Fruit fly (Drosophila melanogaster) whole organism, embryonic: ENCODE measurements around the gene UBL3.

Experiments used
- Abd-B ChIP-seq: fragments of 200-800 bp; sonication (Bioruptor generic); optimal IDR thresholded peaks from 2 replicates; lab custom pipeline; 2018; ENCODE audit warnings: missing biosample characterization, mild to moderate bottlenecking, missing genetic modification characterization, moderate library complexity
- Blimp-1 ChIP-seq: fragments of 200-800 bp; sonication (Bioruptor generic); optimal IDR thresholded peaks from 3 replicates; lab custom pipeline; 2018; ENCODE audit warnings: missing biosample characterization, missing genetic modification characterization, mild to moderate bottlenecking, moderate library complexity, missing genetic modification reagents
- CG11696 ChIP-seq: fragments of 200-800 bp; sonication (Bioruptor generic); IDR thresholded peaks from 2 replicates; pipeline ENCODE4 v1.3.6; 2022; ENCODE audit warnings: missing biosample characterization, missing genetic modification characterization
- CG12299 ChIP-seq: fragments of 200-800 bp; sonication (Bioruptor generic); optimal IDR thresholded peaks from 2 replicates; lab custom pipeline; 2018; ENCODE audit warnings: missing biosample characterization, mild to moderate bottlenecking, missing genetic modification characterization
- CG12942 ChIP-seq: fragments of 200-800 bp; sonication (Bioruptor generic); optimal IDR thresholded peaks from 3 replicates; lab custom pipeline; 2016; ENCODE audit warnings: missing biosample characterization, missing genetic modification characterization
- CG13624 ChIP-seq: fragments of 200-800 bp; sonication (Bioruptor generic); optimal IDR thresholded peaks from 2 replicates; lab custom pipeline; 2016; ENCODE audit warnings: missing biosample characterization, missing genetic modification characterization
- CG15514 ChIP-seq: fragments of 200-800 bp; sonication (Bioruptor generic); optimal IDR thresholded peaks from 3 replicates; lab custom pipeline; 2017; ENCODE audit warnings: missing biosample characterization, missing genetic modification characterization, mild to moderate bottlenecking, moderate library complexity, missing genetic modification reagents
- CG18599 ChIP-seq: fragments of 200-800 bp; sonication (Bioruptor generic); optimal IDR thresholded peaks from 3 replicates; lab custom pipeline; 2017; ENCODE audit warnings: missing biosample characterization, missing genetic modification characterization, mild to moderate bottlenecking, moderate library complexity, missing genetic modification reagents
- CG2116 ChIP-seq: fragments of 200-800 bp; sonication (Bioruptor generic); optimal IDR thresholded peaks from 3 replicates; lab custom pipeline; 2018; ENCODE audit warnings: missing biosample characterization, mild to moderate bottlenecking, missing genetic modification characterization
- CG2120 ChIP-seq: fragments of 200-800 bp; sonication (Bioruptor generic); optimal IDR thresholded peaks from 3 replicates; lab custom pipeline; 2016; ENCODE audit warnings: missing biosample characterization, missing genetic modification characterization
- CG30020 ChIP-seq: fragments of 200-800 bp; optimal IDR thresholded peaks from 2 replicates; lab custom pipeline; 2019; ENCODE audit warnings: missing biosample characterization, mild to moderate bottlenecking, missing genetic modification characterization, moderate library complexity
- CG34422 ChIP-seq: fragments of 200-800 bp; sonication (Bioruptor generic); IDR thresholded peaks from 3 replicates; pipeline ENCODE4 v1.3.6; 2022; ENCODE audit warnings: missing biosample characterization, missing genetic modification characterization
- CG4282 ChIP-seq: fragments of 200-800 bp; sonication (Bioruptor generic); optimal IDR thresholded peaks from 2 replicates; lab custom pipeline; 2016; ENCODE audit warnings: missing biosample characterization, missing genetic modification characterization
- CG43689 ChIP-seq: fragments of 200-800 bp; sonication (Bioruptor generic); IDR thresholded peaks from 2 replicates; pipeline ENCODE4 v1.3.6; 2022; ENCODE audit warnings: missing biosample characterization, missing genetic modification characterization
- CG4854 ChIP-seq: fragments of 200-800 bp; sonication (Bioruptor generic); optimal IDR thresholded peaks from 2 replicates; lab custom pipeline; 2016; ENCODE audit warnings: missing biosample characterization, missing genetic modification characterization, inconsistent platforms
- CG7556 ChIP-seq: fragments of 200-800 bp; sonication (Bioruptor generic); optimal IDR thresholded peaks from 2 replicates; lab custom pipeline; 2017; ENCODE audit warnings: missing biosample characterization, mild to moderate bottlenecking, missing genetic modification characterization
- CG7928 ChIP-seq: fragments of 200-800 bp; sonication (Bioruptor generic); optimal IDR thresholded peaks from 2 replicates; lab custom pipeline; 2017; ENCODE audit warnings: missing biosample characterization, mild to moderate bottlenecking, missing genetic modification characterization
- CG9797 ChIP-seq: fragments of 200-800 bp; sonication (Bioruptor generic); optimal IDR thresholded peaks from 3 replicates; lab custom pipeline; 2018; ENCODE audit warnings: missing biosample characterization, mild to moderate bottlenecking, missing genetic modification characterization
- Dll ChIP-seq: fragments of 200-800 bp; sonication (Bioruptor generic); IDR thresholded peaks from 4 replicates; pipeline ENCODE4 v1.3.6; 2022; ENCODE audit warnings: missing biosample characterization, missing genetic modification characterization; ENCODE audit not compliant: partially characterized antibody
- Dp ChIP-seq: fragments of 200-800 bp; sonication (Bioruptor generic); optimal IDR thresholded peaks from 2 replicates; lab custom pipeline; 2018; ENCODE audit warnings: missing biosample characterization, mild to moderate bottlenecking, missing genetic modification characterization, moderate library complexity
- E2f1 ChIP-seq: fragments of 200-800 bp; sonication (Bioruptor generic); IDR thresholded peaks from 2 replicates; pipeline ENCODE4 v1.3.6; 2022; ENCODE audit warnings: missing biosample characterization, missing genetic modification characterization
- E2f2 ChIP-seq: fragments of 200-800 bp; sonication (Bioruptor generic); IDR thresholded peaks from 2 replicates; pipeline ENCODE4 v1.3.6; 2022; ENCODE audit warnings: missing biosample characterization, missing genetic modification characterization
- Elba2 ChIP-seq: fragments of 200-800 bp; sonication (Bioruptor generic); optimal IDR thresholded peaks from 3 replicates; lab custom pipeline; 2016; ENCODE audit warnings: missing biosample characterization, missing genetic modification characterization
- HmgZ ChIP-seq: fragments of 200-800 bp; sonication (Bioruptor generic); optimal IDR thresholded peaks from 2 replicates; lab custom pipeline; 2018; ENCODE audit warnings: missing biosample characterization, mild to moderate bottlenecking, missing genetic modification characterization
- Hmx ChIP-seq: fragments of 200-800 bp; sonication (Bioruptor generic); optimal IDR thresholded peaks from 2 replicates; lab custom pipeline; 2016; ENCODE audit warnings: missing biosample characterization, missing genetic modification characterization
- Lhr ChIP-seq: fragments of 200-800 bp; sonication (Bioruptor generic); optimal IDR thresholded peaks from 3 replicates; lab custom pipeline; 2017; ENCODE audit warnings: mild to moderate bottlenecking, missing biosample characterization, missing genetic modification reagents, missing genetic modification characterization
- Rfx ChIP-seq: fragments of 200-800 bp; sonication (Bioruptor generic); IDR thresholded peaks from 2 replicates; pipeline ENCODE4 v1.3.6; 2022; ENCODE audit warnings: missing biosample characterization, missing genetic modification characterization
- Scr ChIP-seq: fragments of 200-800 bp; sonication (Bioruptor generic); IDR thresholded peaks from 2 replicates; pipeline ENCODE4 v1.3.6; 2022; ENCODE audit warnings: missing biosample characterization, missing genetic modification characterization; ENCODE audit not compliant: partially characterized antibody
- Sry-δ ChIP-seq: fragments of 200-800 bp; sonication (Bioruptor generic); optimal IDR thresholded peaks from 2 replicates; lab custom pipeline; 2016; ENCODE audit warnings: missing biosample characterization, missing genetic modification characterization
- Xrp1 ChIP-seq: fragments of 200-800 bp; sonication (Bioruptor generic); IDR thresholded peaks from 2 replicates; pipeline ENCODE4 v1.3.6; 2022; ENCODE audit warnings: missing biosample characterization, missing genetic modification characterization
- YL-1 ChIP-seq: fragments of 200-800 bp; sonication (Bioruptor generic); optimal IDR thresholded peaks from 3 replicates; lab custom pipeline; 2017; ENCODE audit warnings: missing biosample characterization, mild to moderate bottlenecking, missing genetic modification characterization
- fd102C ChIP-seq: fragments of 200-800 bp; sonication (Bioruptor generic); optimal IDR thresholded peaks from 2 replicates; lab custom pipeline; 2018; ENCODE audit warnings: missing biosample characterization, mild to moderate bottlenecking, missing genetic modification characterization, moderate library complexity
- klu ChIP-seq: fragments of 200-800 bp; sonication (Bioruptor generic); IDR thresholded peaks from 2 replicates; pipeline ENCODE4 v1.3.6; 2022; ENCODE audit warnings: missing biosample characterization, missing genetic modification characterization
- maf-S ChIP-seq: fragments of 200-800 bp; sonication (Bioruptor generic); optimal IDR thresholded peaks from 2 replicates; lab custom pipeline; 2016; ENCODE audit warnings: missing biosample characterization, missing genetic modification characterization
- mam ChIP-seq: fragments of 200-800 bp; sonication (Bioruptor generic); optimal IDR thresholded peaks from 3 replicates; lab custom pipeline; 2016; ENCODE audit warnings: missing biosample characterization, missing genetic modification characterization
- mld ChIP-seq: fragments of 200-800 bp; sonication (Bioruptor generic); IDR thresholded peaks from 3 replicates; pipeline ENCODE4 v1.3.6; 2022; ENCODE audit warnings: missing biosample characterization, missing genetic modification characterization; ENCODE audit not compliant: partially characterized antibody
- nerfin-1 ChIP-seq: fragments of 200-800 bp; sonication (Bioruptor generic); optimal IDR thresholded peaks from 3 replicates; lab custom pipeline; 2019; ENCODE audit warnings: missing biosample characterization, mild to moderate bottlenecking, missing genetic modification characterization, moderate library complexity
- nerfin-2 ChIP-seq: fragments of 200-800 bp; sonication (Bioruptor generic); IDR thresholded peaks from 2 replicates; pipeline ENCODE4 v1.3.6; 2022; ENCODE audit warnings: missing biosample characterization, missing genetic modification characterization; ENCODE audit not compliant: partially characterized antibody
- odd ChIP-seq: fragments of 200-800 bp; sonication (Bioruptor generic); optimal IDR thresholded peaks from 2 replicates; lab custom pipeline; 2017; ENCODE audit warnings: missing biosample characterization, mild to moderate bottlenecking, missing genetic modification characterization
- phol ChIP-seq: fragments of 200-800 bp; sonication (Bioruptor generic); optimal IDR thresholded peaks from 3 replicates; lab custom pipeline; 2018; ENCODE audit warnings: missing biosample characterization, mild to moderate bottlenecking, missing genetic modification characterization, moderate library complexity
- prd ChIP-seq, 3 experiments: fragments of >200 bp in 2 of 3; fragments of 200-800 bp in 1 of 3; sonication (Bioruptor generic) in 1 of 3; optimal IDR thresholded peaks in 2 of 3; IDR thresholded peaks in 1 of 3; 2 replicates in 2 of 3; 3 replicates in 1 of 3; pipeline versions ENCODE4 v1.3.6 to Lab custom; 2017 to 2022; ENCODE audit warnings: missing biosample characterization in 1 of 3, missing genetic modification characterization in 1 of 3
- pzg ChIP-seq: fragments of 200-800 bp; sonication (Bioruptor generic); optimal IDR thresholded peaks from 3 replicates; lab custom pipeline; 2018; ENCODE audit warnings: missing biosample characterization, mild to moderate bottlenecking, missing genetic modification characterization, moderate library complexity
- slbo ChIP-seq: fragments of 200-800 bp; sonication (Bioruptor generic); IDR thresholded peaks from 2 replicates; pipeline ENCODE4 v1.3.6; 2022; ENCODE audit warnings: missing biosample characterization, missing genetic modification characterization
- ssp ChIP-seq: fragments of 200-800 bp; sonication (Bioruptor generic); IDR thresholded peaks from 2 replicates; pipeline ENCODE4 v1.3.6; 2022; ENCODE audit warnings: missing biosample characterization, missing genetic modification characterization
- stwl ChIP-seq: fragments of 200-800 bp; sonication (Bioruptor generic); optimal IDR thresholded peaks from 3 replicates; lab custom pipeline; 2018; ENCODE audit warnings: missing biosample characterization, mild to moderate bottlenecking, missing genetic modification characterization, moderate library complexity
- tio ChIP-seq: fragments of 200-800 bp; sonication (Bioruptor generic); optimal IDR thresholded peaks from 2 replicates; lab custom pipeline; 2017; ENCODE audit warnings: missing biosample characterization, missing genetic modification characterization, inconsistent platforms
- tna ChIP-seq: fragments of 200-800 bp; sonication (Bioruptor generic); IDR thresholded peaks from 2 replicates; pipeline ENCODE4 v1.3.6; 2022; ENCODE audit warnings: missing biosample characterization, missing genetic modification characterization; ENCODE audit not compliant: partially characterized antibody
- zen2 ChIP-seq: fragments of 200-800 bp; sonication (Bioruptor generic); IDR thresholded peaks from 3 replicates; pipeline ENCODE4 v1.3.6; 2022; ENCODE audit warnings: missing biosample characterization, missing genetic modification characterization; ENCODE audit not compliant: partially characterized antibody

The UBL3 gene

DNA sequence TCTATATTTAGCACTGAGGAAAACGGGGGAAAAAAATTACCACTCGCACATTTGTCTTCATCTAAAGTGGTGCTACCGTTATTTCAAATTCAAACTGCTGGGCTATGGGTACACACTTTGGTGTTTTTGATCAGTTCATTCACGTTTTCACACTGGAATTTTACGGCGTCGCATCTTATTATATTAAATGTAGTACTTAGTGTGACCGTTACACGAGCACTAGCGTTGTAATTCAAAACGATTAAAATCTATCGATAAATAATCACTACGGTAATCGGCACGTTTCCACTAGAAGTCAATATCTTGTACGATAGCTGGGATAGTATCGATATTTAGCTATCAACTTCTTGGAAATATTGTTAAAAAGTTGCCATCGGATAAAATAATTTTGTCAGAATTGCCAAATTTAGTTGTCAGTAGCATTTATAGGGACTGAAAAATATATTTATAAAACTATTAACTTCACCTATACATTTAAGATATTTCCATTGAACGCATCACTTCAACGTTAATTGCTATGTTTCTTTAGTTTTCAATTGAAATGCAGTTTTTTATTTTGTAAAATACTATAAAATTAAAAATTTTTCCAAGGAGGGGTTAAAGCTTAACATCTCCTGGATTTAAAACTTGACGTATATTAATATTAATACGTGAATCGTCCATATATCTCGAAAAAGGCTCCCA lies 4.8 kb upstream of the UBL3 start, which contains the start of the genes CG46440 and Myb (continued):
- TF ChIP-seq CG4854 (GFP tag; lab: Kevin White, UChicago) (no peak), CG7556 (GFP tag; lab: Kevin White, UChicago) (no peak), mam (GFP tag; lab: Kevin White, UChicago) (peak; percentile 5), Dp (peak; percentile 13), phol (tag; lab: Kevin White, UChicago) (peak; percentile 9), CG13624 (GFP tag; lab: Kevin White, UChicago) (no peak), Blimp-1 (GFP tag; lab: Kevin White, UChicago) (no peak), prd (optimal IDR thresholded peaks at IDR 0.05; lab: Kevin White, UChicago) (no peak), prd (GFP tag; IDR thresholded peaks at IDR 0.05; lab: Robert Waterston, UW) (peak; percentile 16; the same call in 1 of the 3 replicates), E2f2 (0 out of 2 replicates have a peak, but pooled peaks have one; percentile 10), HmgZ (tag; lab: Kevin White, UChicago) (peak; percentile 14), Lhr (no peak), Abd-B (GFP tag; lab: Kevin White, UChicago) (no peak), Hmx (no peak), CG34422 (no peak), tio (GFP tag; lab: Kevin White, UChicago) (no peak), CG12299 (tag; lab: Kevin White, UChicago) (peak; percentile 7), CG43689 (GFP tag; lab: Robert Waterston, UW) (no peak), stwl (peak; percentile 70), CG2116 (GFP tag; lab: Kevin White, UChicago) (peak; percentile 96), CG2120 (GFP tag; lab: Kevin White, UChicago) (no peak), maf-S (GFP tag; lab: Kevin White, UChicago) (no peak), nerfin-2 (GFP tag; lab: Robert Waterston, UW) (peak; percentile 82), CG12942 (GFP tag; lab: Kevin White, UChicago) (no peak), Scr (GFP tag; lab: Robert Waterston, UW) (peak; percentile 83), CG4282 (GFP tag; lab: Kevin White, UChicago) (no peak), YL-1 (GFP tag; lab: Kevin White, UChicago) (peak; percentile 43), fd102C (GFP tag; lab: Kevin White, UChicago) (no peak), CG7928 (GFP tag; lab: Kevin White, UChicago) (no peak), nerfin-1 (tag; lab: Kevin White, UChicago) (no peak), pzg (GFP tag; lab: Kevin White, UChicago) (peak; percentile 68), Dll (GFP tag; lab: Robert Waterston, UW) (peak; percentile 77), tna (GFP tag; lab: Robert Waterston, UW) (peak; percentile 78), Rfx (peak; percentile 20; the same call in 1 of the 2 replicates), CG30020 (tag; lab: Kevin White, UChicago) (peak; percentile 88), E2f1 (GFP tag; lab: Robert Waterston, UW) (no peak), CG15514 (GFP tag; lab: Kevin White, UChicago) (peak; percentile 18), CG18599 (no peak), Sry-δ (GFP tag; lab: Kevin White, UChicago) (peak; percentile 76), slbo (GFP tag; lab: Robert Waterston, UW) (no peak), mld (GFP tag; lab: Robert Waterston, UW) (peak; percentile 75), Elba2 (GFP tag; lab: Kevin White, UChicago) (peak; percentile 29), ssp (GFP tag; lab: Robert Waterston, UW) (peak; percentile 81), CG11696 (GFP tag; lab: Robert Waterston, UW) (no peak), Xrp1 (GFP tag; lab: Robert Waterston, UW) (no peak), klu (GFP tag; lab: Robert Waterston, UW) (no peak), CG9797 (GFP tag; lab: Kevin White, UChicago) (peak; percentile 59), odd (GFP tag; lab: Kevin White, UChicago) (no peak), zen2 (no peak)
